Worm (Caenorhabditis elegans) whole organism, L4 larva: ENCODE results near the gene K11H3.3.
"Not testable (repeated sequence)": the region's sequence is repeated elsewhere in the genome, so short reads cannot be mapped to it uniquely, and the experiment has no call there.

ENCODE experiments used
- D1046.2 ChIP-seq: fragments of 200-800 bp; sonication (Bioruptor generic); IDR thresholded peaks from 2 replicates; pipeline ENCODE4 v1.3.6; 2022; ENCODE audit warnings: missing genetic modification characterization, missing compliant biosample characterization
- F26F4.8 ChIP-seq: fragments of 200-800 bp; sonication (Bioruptor generic); conservative IDR thresholded peaks from 2 replicates; pipeline ENCODE4 v1.3.6; 2022; ENCODE audit warnings: missing genetic modification characterization, missing compliant biosample characterization
- F44E2.7 ChIP-seq: fragments of 200-800 bp; sonication (Bioruptor generic); IDR thresholded peaks from 2 replicates; pipeline ENCODE4 v2.1.2; 2022; ENCODE audit warnings: missing genetic modification characterization, missing compliant biosample characterization
- T26A8.4 ChIP-seq: fragments of 200-800 bp; sonication (Bioruptor generic); IDR thresholded peaks from 2 replicates; pipeline ENCODE4 v1.3.6; 2022; ENCODE audit warnings: missing genetic modification characterization, missing compliant biosample characterization
- Y105C5A.15 ChIP-seq: fragments of 200-800 bp; sonication (Bioruptor generic); IDR thresholded peaks from 2 replicates; pipeline ENCODE4 v1.3.6; 2022; ENCODE audit warnings: missing genetic modification characterization, missing compliant biosample characterization
- Y48G9A.11 ChIP-seq: fragments of 200-800 bp; sonication (Bioruptor generic); IDR thresholded peaks from 2 replicates; pipeline ENCODE4 v1.3.6; 2022; ENCODE audit warnings: missing genetic modification reagents, missing genetic modification characterization, missing compliant biosample characterization
- ZK337.2 ChIP-seq: fragments of 200-800 bp; sonication (Bioruptor generic); IDR thresholded peaks from 2 replicates; pipeline ENCODE4 v1.3.6; 2022; ENCODE audit warnings: missing genetic modification reagents, missing genetic modification characterization, missing compliant biosample characterization
- aha-1 ChIP-seq: fragments of 150-350 bp; peaks from one replicate; lab custom pipeline; 2014; ENCODE audit warnings: missing biosample characterization, missing genetic modification characterization
- arid-1 ChIP-seq: fragments of 200-800 bp; sonication (Bioruptor generic); conservative IDR thresholded peaks from 2 replicates; pipeline ENCODE4 v1.3.6; 2022; ENCODE audit warnings: missing genetic modification reagents, missing genetic modification characterization, missing compliant biosample characterization
- ceh-20 ChIP-seq: fragments of 200-800 bp; sonication (Bioruptor generic); IDR thresholded peaks from 2 replicates; pipeline ENCODE4 v1.3.6; 2022; ENCODE audit warnings: missing genetic modification reagents, missing genetic modification characterization, missing compliant biosample characterization
- ces-1 ChIP-seq: fragments of 150-350 bp; sonication (generic microtip); optimal IDR thresholded peaks from 4 replicates; lab custom pipeline; 2014; ENCODE audit warnings: missing biosample characterization, missing genetic modification reagents, missing genetic modification characterization
- ctbp-1 ChIP-seq: fragments of 200-800 bp; sonication (Bioruptor generic); IDR thresholded peaks from 2 replicates; pipeline ENCODE4 v1.3.6; 2022; ENCODE audit warnings: missing genetic modification reagents, missing genetic modification characterization, missing compliant biosample characterization
- dmd-6 ChIP-seq: fragments of 200-800 bp; sonication (Bioruptor generic); IDR thresholded peaks from 2 replicates; pipeline ENCODE4 v1.3.6; 2022; ENCODE audit warnings: missing genetic modification reagents, missing genetic modification characterization, missing compliant biosample characterization
- dmd-8 ChIP-seq: fragments of 200-800 bp; sonication (Bioruptor generic); IDR thresholded peaks from 2 replicates; pipeline ENCODE4 v1.3.6; 2022; ENCODE audit warnings: missing genetic modification characterization, missing compliant biosample characterization
- dpl-1 ChIP-seq: fragments of 150-350 bp; optimal IDR thresholded peaks from 2 replicates; lab custom pipeline; 2014; ENCODE audit warnings: missing biosample characterization, missing genetic modification reagents, missing genetic modification characterization
- dve-1 ChIP-seq: sonication (generic microtip); optimal IDR thresholded peaks from 2 replicates; lab custom pipeline; 2017; ENCODE audit warnings: antibody characterized with exemption, mild to moderate bottlenecking, missing genetic modification characterization, missing compliant biosample characterization; ENCODE audit not compliant: insufficient read depth
- fkh-10 ChIP-seq: fragments of 150-350 bp; optimal IDR thresholded peaks from 2 replicates; lab custom pipeline; 2014; ENCODE audit warnings: missing biosample characterization, missing genetic modification reagents, missing genetic modification characterization
- hlh-30 ChIP-seq: sonication (generic microtip); optimal IDR thresholded peaks from 2 replicates; lab custom pipeline; 2017; ENCODE audit warnings: antibody characterized with exemption, mild to moderate bottlenecking, missing genetic modification characterization, missing compliant biosample characterization; ENCODE audit not compliant: insufficient read depth
- hmg-1.1 ChIP-seq: fragments of 200-800 bp; sonication (Bioruptor generic); IDR thresholded peaks from 2 replicates; pipeline ENCODE4 v1.3.6; 2022; ENCODE audit warnings: missing genetic modification reagents, missing genetic modification characterization, missing compliant biosample characterization
- lim-7 ChIP-seq: fragments of 200-800 bp; sonication (Bioruptor generic); IDR thresholded peaks from 2 replicates; pipeline ENCODE4 v1.3.6; 2022; ENCODE audit warnings: missing genetic modification characterization, missing compliant biosample characterization
- lin-1 ChIP-seq: fragments of 200-800 bp; sonication (Bioruptor generic); IDR thresholded peaks from 2 replicates; pipeline ENCODE4 v1.3.6; 2022; ENCODE audit warnings: missing genetic modification reagents, missing genetic modification characterization, missing compliant biosample characterization
- lin-38 ChIP-seq: fragments of 200-800 bp; sonication (Bioruptor generic); IDR thresholded peaks from 2 replicates; pipeline ENCODE4 v1.3.6; 2022; ENCODE audit warnings: missing genetic modification reagents, missing genetic modification characterization, missing compliant biosample characterization
- lsy-2 ChIP-seq, 2 experiments: fragments of 150-350 bp in 1 of 2; sonication (generic microtip) in 1 of 2; optimal IDR thresholded peaks; 2 replicates each; lab custom pipeline; 2014 to 2017; ENCODE audit warnings: missing biosample characterization in 2 of 2, missing genetic modification characterization in 2 of 2
- madf-5 ChIP-seq, 2 experiments: fragments of 200-800 bp; sonication (Bioruptor generic); IDR thresholded peaks; 2 replicates each; pipeline ENCODE4 v1.3.6; 2022; ENCODE audit warnings: missing compliant biosample characterization in 2 of 2, missing genetic modification characterization in 2 of 2
- madf-9 ChIP-seq: fragments of 200-800 bp; sonication (Bioruptor generic); conservative IDR thresholded peaks from 2 replicates; pipeline ENCODE4 v1.3.6; 2022; ENCODE audit warnings: missing genetic modification reagents, missing genetic modification characterization, missing compliant biosample characterization
- mdt-29 ChIP-seq: fragments of 200-800 bp; sonication (Bioruptor generic); IDR thresholded peaks from 2 replicates; pipeline ENCODE4 v1.3.6; 2022; ENCODE audit warnings: missing genetic modification reagents, missing genetic modification characterization, missing compliant biosample characterization
- mes-2 ChIP-seq: sonication (generic microtip); optimal IDR thresholded peaks from 2 replicates; lab custom pipeline; 2016; ENCODE audit warnings: missing genotype, mild to moderate bottlenecking, missing genetic modification characterization, missing compliant biosample characterization; ENCODE audit not compliant: poor library complexity, severe bottlenecking
- mxl-2 ChIP-seq: fragments of 200-800 bp; sonication (Bioruptor generic); conservative IDR thresholded peaks from 2 replicates; pipeline ENCODE4 v1.3.6; 2022; ENCODE audit warnings: missing genetic modification reagents, missing genetic modification characterization, missing compliant biosample characterization
- nhr-42 ChIP-seq: fragments of 200-800 bp; sonication (Bioruptor generic); IDR thresholded peaks from 2 replicates; pipeline ENCODE4 v1.3.6; 2022; ENCODE audit warnings: missing genetic modification characterization, missing compliant biosample characterization
- nhr-48 ChIP-seq: sonication (generic microtip); optimal IDR thresholded peaks from 2 replicates; lab custom pipeline; 2016; ENCODE audit warnings: mild to moderate bottlenecking, missing genetic modification characterization, missing compliant biosample characterization
- nhr-76 ChIP-seq: fragments of 150-350 bp; optimal IDR thresholded peaks from 2 replicates; lab custom pipeline; 2014; ENCODE audit warnings: missing biosample characterization, missing genetic modification characterization
- pha-4 ChIP-seq, 2 experiments: fragments of 150-350 bp in 1 of 2; fragments of 200-800 bp in 1 of 2; sonication (Bioruptor generic) in 1 of 2; IDR thresholded peaks in 1 of 2; optimal IDR thresholded peaks in 1 of 2; 2 replicates each; pipeline versions ENCODE4 v1.3.6 to Lab custom; 2014 to 2022; ENCODE audit warnings: missing genetic modification characterization in 2 of 2, missing genetic modification reagents in 2 of 2, missing biosample characterization in 1 of 2, missing compliant biosample characterization in 1 of 2
- saeg-2 ChIP-seq: fragments of 200-800 bp; sonication (Bioruptor generic); IDR thresholded peaks from 2 replicates; pipeline ENCODE4 v1.3.6; 2022; ENCODE audit warnings: missing genetic modification reagents, missing genetic modification characterization, missing compliant biosample characterization
- sdz-12 ChIP-seq: fragments of 200-800 bp; sonication (Bioruptor generic); optimal IDR thresholded peaks from 2 replicates; lab custom pipeline; 2018; ENCODE audit warnings: mild to moderate bottlenecking, missing genetic modification characterization, missing compliant biosample characterization
- snpc-1.2 ChIP-seq: fragments of 200-800 bp; sonication (Bioruptor generic); IDR thresholded peaks from 2 replicates; pipeline ENCODE4 v1.3.6; 2022; ENCODE audit warnings: missing genetic modification reagents, missing genetic modification characterization, missing compliant biosample characterization
- spr-3 ChIP-seq: fragments of 200-800 bp; sonication (Bioruptor generic); optimal IDR thresholded peaks from 2 replicates; lab custom pipeline; 2018; ENCODE audit warnings: mild to moderate bottlenecking, missing genetic modification characterization, missing compliant biosample characterization
- tra-1 ChIP-seq: fragments of 200-800 bp; sonication (Bioruptor generic); IDR thresholded peaks from 2 replicates; pipeline ENCODE4 v1.3.6; 2022; ENCODE audit warnings: missing genetic modification reagents, missing genetic modification characterization, missing compliant biosample characterization
- unc-39 ChIP-seq: sonication (generic microtip); optimal IDR thresholded peaks from 2 replicates; lab custom pipeline; 2017; ENCODE audit warnings: missing biosample characterization, missing genetic modification characterization
- vab-7 ChIP-seq: fragments of 200-800 bp; sonication (Bioruptor generic); IDR thresholded peaks from 2 replicates; pipeline ENCODE4 v1.3.6; 2022; ENCODE audit warnings: missing genetic modification reagents, missing genetic modification characterization, missing compliant biosample characterization
- zfp-2 ChIP-seq: sonication (generic microtip); optimal IDR thresholded peaks from 2 replicates; lab custom pipeline; 2016; ENCODE audit warnings: mild to moderate bottlenecking, missing genetic modification characterization, missing compliant biosample characterization
- zip-11 ChIP-seq: fragments of 200-800 bp; sonication (Bioruptor generic); IDR thresholded peaks from 2 replicates; pipeline ENCODE4 v1.3.6; 2022; ENCODE audit warnings: missing genetic modification characterization, missing compliant biosample characterization

The K11H3.3 gene

DNA sequence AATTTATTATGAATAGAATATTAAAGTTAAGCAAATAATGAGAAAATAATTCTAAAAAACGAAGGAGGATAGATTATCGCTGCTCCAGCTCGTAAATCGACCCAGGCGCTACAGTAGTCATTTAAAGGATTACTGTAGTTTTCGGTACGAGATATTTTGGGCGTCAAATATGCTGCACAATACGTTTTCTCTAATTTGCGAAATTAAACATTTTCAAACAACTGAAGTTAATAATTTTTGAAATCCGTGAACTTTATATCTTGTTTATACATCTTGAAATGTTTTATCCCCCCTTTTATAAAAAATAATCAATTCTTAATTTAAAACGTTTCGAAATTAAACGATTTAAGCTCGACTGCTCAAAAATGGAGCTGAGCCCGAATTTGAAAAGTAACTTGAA, 5.6 kb upstream of the K11H3.3 start, which contains the start of gene K11H3.2:
TSS of gene K11H3.2 (plus strand) at position 301 of the 400 bp plus-strand sequence.
- no peak for TF ChIP-seq aha-1 (tag; lab: Kevin White, UChicago)
- no peak for TF ChIP-seq ceh-20 (GFP tag; lab: Robert Waterston, UW)
- no peak for TF ChIP-seq snpc-1.2 (GFP tag; lab: Robert Waterston, UW)
- TF ChIP-seq sdz-12: no peak
- no peak for TF ChIP-seq Y105C5A.15 (GFP tag; lab: Robert Waterston, UW)
- no peak for TF ChIP-seq nhr-42 (GFP tag; lab: Robert Waterston, UW)
- TF ChIP-seq zip-11 (GFP tag; lab: Robert Waterston, UW): no peak
- no peak for TF ChIP-seq fkh-10
- TF ChIP-seq unc-39: no peak
- no peak for TF ChIP-seq vab-7 (GFP tag; lab: Robert Waterston, UW)
- TF ChIP-seq mxl-2 (GFP tag; lab: Robert Waterston, UW): no peak
- no peak for TF ChIP-seq zfp-2
- TF ChIP-seq ces-1: no peak
- no peak for TF ChIP-seq madf-9 (GFP tag; lab: Robert Waterston, UW)
- TF ChIP-seq nhr-48 (tag; lab: Kevin White, UChicago): no peak
- no peak for TF ChIP-seq spr-3 (GFP tag; lab: Kevin White, UChicago)
- TF ChIP-seq T26A8.4: no peak
- no peak for TF ChIP-seq nhr-76 (tag; lab: Kevin White, UChicago)
- TF ChIP-seq, all 104 proteins: peak for 0

DNA sequence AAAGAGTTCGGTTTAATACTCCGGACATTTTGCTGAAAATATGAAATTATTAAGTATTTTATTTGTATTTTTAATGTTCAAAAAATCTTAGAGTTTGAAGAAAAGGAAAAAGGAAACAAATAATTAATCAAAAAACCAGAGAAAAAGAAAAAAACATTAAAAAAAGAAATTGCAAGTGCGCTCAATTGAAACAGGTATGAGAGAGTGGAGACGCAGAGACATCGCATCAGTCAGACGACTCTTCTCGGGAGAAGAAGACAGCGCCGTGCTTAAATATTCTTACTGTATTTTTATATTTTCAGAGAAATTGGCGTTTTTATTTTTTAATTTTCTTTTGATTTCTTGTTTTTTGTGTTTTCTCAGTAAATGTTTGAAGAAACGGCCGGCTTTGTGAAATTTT, 3.6 kb upstream of the K11H3.3 start, which contains the start of gene mrpl-36:
TSS of gene mrpl-36 (minus strand) at position 34 of the 400 bp plus-strand sequence.
- TF ChIP-seq nhr-48 (tag; lab: Kevin White, UChicago) (no peak), lin-38 (GFP tag; lab: Robert Waterston, UW) (peak; percentile 86), hlh-30 (tag; lab: Kevin White, UChicago) (peak; percentile 36), dmd-6 (GFP tag; lab: Robert Waterston, UW) (peak; percentile 19; the same call in 1 of the 2 replicates), dve-1 (tag; lab: Kevin White, UChicago) (peak; percentile 33), lsy-2 (tag; optimal IDR thresholded peaks at IDR 0.05; lab: Kevin White, UChicago) (peak in 1 of 2 experiments; percentile 74), saeg-2 (GFP tag; lab: Robert Waterston, UW) (no peak)

DNA sequence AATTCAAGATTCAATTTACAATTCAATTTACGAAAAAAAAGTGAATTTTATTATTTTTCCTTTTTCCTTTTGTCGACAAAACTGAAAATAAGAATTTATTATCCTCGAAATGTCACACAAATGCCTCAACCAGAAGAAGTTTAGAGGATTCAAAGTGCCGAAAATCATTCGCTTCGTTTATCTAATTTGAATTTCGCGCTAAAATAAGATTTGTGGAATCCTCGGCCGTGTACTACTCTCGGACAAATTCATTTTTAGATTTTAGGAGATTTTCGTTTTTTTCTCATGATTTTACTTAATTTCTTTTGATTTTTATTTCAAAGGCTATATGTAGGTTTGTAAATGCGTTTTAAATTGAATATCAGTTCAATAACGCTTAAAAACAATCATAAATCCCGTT, 3.1 kb upstream of the K11H3.3 start:
- TF ChIP-seq zfp-2 (no peak), mes-2 (tag; lab: Kevin White, UChicago) (peak; percentile 38), dpl-1 (GFP tag; lab: Kevin White, UChicago) (peak; percentile 43)

DNA sequence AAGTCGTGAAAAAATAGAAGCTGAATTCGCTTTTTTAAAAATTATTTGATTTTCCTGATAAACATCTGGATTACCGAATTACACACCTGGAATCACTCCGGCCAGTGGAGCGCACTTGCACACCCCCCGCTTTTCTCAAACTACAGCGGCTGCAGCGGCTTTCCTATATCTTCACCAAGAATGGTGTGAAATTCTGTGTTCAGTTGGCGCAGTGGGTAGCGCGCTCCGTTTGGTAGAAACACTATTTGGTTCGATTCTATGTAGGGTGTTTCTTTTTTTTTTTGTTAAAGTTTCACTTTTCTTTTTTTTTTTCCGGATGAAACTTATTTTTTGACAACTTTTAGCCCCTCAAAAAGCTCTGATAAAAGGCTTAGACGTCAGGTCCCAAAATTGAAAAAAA, 2.5 kb upstream of the K11H3.3 start:
- TF ChIP-seq madf-5 (GFP tag; IDR thresholded peaks at IDR 0.05; lab: Robert Waterston, UW): 0 out of 4 replicates have a peak, but pooled peaks of 1 of the 2 experiments have one; percentile 17
- peak; percentile 59; the same call in 1 of the 2 replicates for TF ChIP-seq D1046.2 (GFP tag; lab: Robert Waterston, UW)
- 0 out of 2 replicates have a peak, but pooled peaks have one; percentile 20 for TF ChIP-seq F44E2.7 (GFP tag; lab: Robert Waterston, UW)
- peak; percentile 54; the same call in 1 of the 2 replicates for TF ChIP-seq F26F4.8 (GFP tag; lab: Robert Waterston, UW)
- TF ChIP-seq vab-7 (GFP tag; lab: Robert Waterston, UW): peak; percentile 69
- TF ChIP-seq tra-1: 0 out of 2 replicates have a peak, but pooled peaks have one; percentile 31
- TF ChIP-seq mdt-29 (GFP tag; lab: Robert Waterston, UW): peak; percentile 47; the same call in 1 of the 2 replicates
- 0 out of 2 replicates have a peak, but pooled peaks have one; percentile 48 for TF ChIP-seq ZK337.2
- peak; percentile 34; the same call in 1 of the 2 replicates for TF ChIP-seq ctbp-1 (GFP tag; lab: Robert Waterston, UW)
- peak; percentile 60; the same call in 1 of the 2 replicates for TF ChIP-seq pha-4 (GFP tag; IDR thresholded peaks at IDR 0.05; lab: Robert Waterston, UW)
- TF ChIP-seq pha-4 (tag; optimal IDR thresholded peaks at IDR 0.05; lab: Kevin White, UChicago): not testable (repeated sequence)
- peak; percentile 73 for TF ChIP-seq snpc-1.2 (GFP tag; lab: Robert Waterston, UW)
- peak; percentile 86 for TF ChIP-seq lin-38 (GFP tag; lab: Robert Waterston, UW)
- peak; percentile 63; the same call in 1 of the 2 replicates for TF ChIP-seq arid-1 (GFP tag; lab: Robert Waterston, UW)
- peak; percentile 58 for TF ChIP-seq Y48G9A.11 (GFP tag; lab: Robert Waterston, UW)
- TF ChIP-seq lin-1 (GFP tag; lab: Robert Waterston, UW): peak; percentile 28; the same call in 1 of the 2 replicates
- TF ChIP-seq lim-7: peak; percentile 73
- TF ChIP-seq hmg-1.1: peak; percentile 51; the same call in 1 of the 2 replicates
- TF ChIP-seq dmd-8 (GFP tag; lab: Robert Waterston, UW): peak; percentile 66; the same call in 1 of the 2 replicates
- TF ChIP-seq madf-9 (GFP tag; lab: Robert Waterston, UW): 0 out of 2 replicates have a peak, but pooled peaks have one; percentile 42
